Fruit fly (Drosophila melanogaster): ENCODE measurements around the gene hyx.

Gene hyx

dm6 chr3R:9054442-9055118, 16.0 kb downstream of the hyx start (continued):
- no peak for TF ChIP-seq Drgx (GFP tag; IDR thresholded peaks at IDR 0.05)
- no peak for TF ChIP-seq CG16813 (GFP tag; IDR thresholded peaks at IDR 0.05; ENCODE audit: partially characterized antibody)
- peak; percentile 61 for TF ChIP-seq CG12219 (GFP tag; optimal IDR thresholded peaks at IDR 0.05)
- peak; percentile 90 for TF ChIP-seq lab (GFP tag; optimal IDR thresholded peaks at IDR 0.05)
- TF ChIP-seq Xrp1 (GFP tag; IDR thresholded peaks at IDR 0.05) = no peak
- TF ChIP-seq CG10654 (GFP tag; optimal IDR thresholded peaks at IDR 0.05) = peak; percentile 25
- TF ChIP-seq Dfd (GFP tag; optimal IDR thresholded peaks at IDR 0.05) = no peak
- peak; percentile 76 for TF ChIP-seq ATbp (GFP tag; optimal IDR thresholded peaks at IDR 0.05)
- no peak for TF ChIP-seq CG3995 (GFP tag; optimal IDR thresholded peaks at IDR 0.05)
- peak; percentile 30 for TF ChIP-seq CG31388 (GFP tag; optimal IDR thresholded peaks at IDR 0.05)
- peak; percentile 6 for TF ChIP-seq TFAM (GFP tag; optimal IDR thresholded peaks at IDR 0.05)
- TF ChIP-seq Trl (optimal IDR thresholded peaks at IDR 0.05) = peak; percentile 28 to 87
- no peak for TF ChIP-seq Trl (GFP tag; optimal IDR thresholded peaks at IDR 0.05)
- TF ChIP-seq CG1529 (GFP tag; optimal IDR thresholded peaks at IDR 0.05) = peak; percentile 64
- no peak for TF ChIP-seq sens (GFP tag)
- TF ChIP-seq hb (GFP tag; IDR thresholded peaks at IDR 0.05; ENCODE audit: partially characterized antibody) = no peak
- TF ChIP-seq CHES-1-like (GFP tag; optimal IDR thresholded peaks at IDR 0.05) = no peak
- TF ChIP-seq zen (tag; optimal IDR thresholded peaks at IDR 0.05) = no peak
- no peak for TF ChIP-seq CG9797 (GFP tag; optimal IDR thresholded peaks at IDR 0.05)
- peak; percentile 70 for TF ChIP-seq fd3F (GFP tag; optimal IDR thresholded peaks at IDR 0.05)
- TF ChIP-seq Blimp-1 (GFP tag; optimal IDR thresholded peaks at IDR 0.05) = peak; percentile 76
- TF ChIP-seq CG17829 (tag; optimal IDR thresholded peaks at IDR 0.05) = peak; percentile 69
- TF ChIP-seq toy (GFP tag; IDR thresholded peaks at IDR 0.05) = no peak
- peak; percentile 62 for TF ChIP-seq CG9727 (GFP tag; optimal IDR thresholded peaks at IDR 0.05)
- peak; percentile 44 for TF ChIP-seq CG6654 (GFP tag; optimal IDR thresholded peaks at IDR 0.05)
- TF ChIP-seq CG18619 (GFP tag; optimal IDR thresholded peaks at IDR 0.05) = peak; percentile 62
- TF ChIP-seq gsb-n (tag; optimal IDR thresholded peaks at IDR 0.05) = peak; percentile 22
- peak; percentile 61 for TF ChIP-seq ind (GFP tag; optimal IDR thresholded peaks at IDR 0.05)
- no peak for TF ChIP-seq HLH3B (GFP tag; IDR thresholded peaks at IDR 0.05)
- TF ChIP-seq nerfin-2 (GFP tag; IDR thresholded peaks at IDR 0.05; ENCODE audit: partially characterized antibody) = no peak
- peak; percentile 54 for TF ChIP-seq CG7987 (GFP tag; optimal IDR thresholded peaks at IDR 0.05)
- no peak for TF ChIP-seq CG17361 (GFP tag; IDR thresholded peaks at IDR 0.05)
- no peak for TF ChIP-seq Bteb2 (GFP tag; optimal IDR thresholded peaks at IDR 0.05)
- TF ChIP-seq Opbp (GFP tag; IDR thresholded peaks at IDR 0.05; ENCODE audit: partially characterized antibody) = no peak
- TF ChIP-seq Oli (tag; optimal IDR thresholded peaks at IDR 0.05) = peak; percentile 50
- TF ChIP-seq jigr1 (GFP tag; IDR thresholded peaks at IDR 0.05) = no peak
- peak; percentile 12 for TF ChIP-seq exex (tag; optimal IDR thresholded peaks at IDR 0.05)
- no peak for TF ChIP-seq corto (GFP tag; optimal IDR thresholded peaks at IDR 0.05)
- peak; percentile 78 for TF ChIP-seq CG2678 (tag; optimal IDR thresholded peaks at IDR 0.05)
- TF ChIP-seq gem (tag; optimal IDR thresholded peaks at IDR 0.05) = peak; percentile 81
- TF ChIP-seq CG4730 (GFP tag; IDR thresholded peaks at IDR 0.05) = no peak
- peak; percentile 39 for TF ChIP-seq NC2β (GFP tag; optimal IDR thresholded peaks at IDR 0.05)
- TF ChIP-seq gcm2 (GFP tag; optimal IDR thresholded peaks at IDR 0.05) = peak; percentile 10
- TF ChIP-seq az2 (GFP tag; optimal IDR thresholded peaks at IDR 0.05) = peak; percentile 54
- no peak for TF ChIP-seq CG3847 (GFP tag; IDR thresholded peaks at IDR 0.05)
- peak; percentile 85 for TF ChIP-seq Sox102F (GFP tag; optimal IDR thresholded peaks at IDR 0.05)
- TF ChIP-seq run (tag; optimal IDR thresholded peaks at IDR 0.05) = no peak
- TF ChIP-seq ssp (GFP tag; IDR thresholded peaks at IDR 0.05) = no peak
- TF ChIP-seq Doc3 (GFP tag; IDR thresholded peaks at IDR 0.05; ENCODE audit: partially characterized antibody) = no peak
- TF ChIP-seq sima (GFP tag; optimal IDR thresholded peaks at IDR 0.05) = no peak
